Fruit fly (Drosophila melanogaster) whole organism, embryonic: ENCODE measurements around the gene Gdh.

ENCODE experiments used
- CG11247 ChIP-seq: fragments of 200-800 bp; sonication (Bioruptor generic); IDR thresholded peaks from 2 replicates; pipeline ENCODE4 v1.3.6; 2022; ENCODE audit warnings: missing biosample characterization, missing genetic modification characterization
- CG11504 ChIP-seq: fragments of 200-800 bp; sonication (Bioruptor generic); optimal IDR thresholded peaks from 3 replicates; lab custom pipeline; 2019; ENCODE audit warnings: missing biosample characterization, mild to moderate bottlenecking, missing genetic modification characterization, moderate library complexity
- CG11560 ChIP-seq: fragments of 200-800 bp; sonication (Bioruptor generic); IDR thresholded peaks from 3 replicates; pipeline ENCODE4 v1.3.6; 2022; ENCODE audit warnings: missing biosample characterization, missing genetic modification characterization
- CG15514 ChIP-seq: fragments of 200-800 bp; sonication (Bioruptor generic); optimal IDR thresholded peaks from 3 replicates; lab custom pipeline; 2017; ENCODE audit warnings: missing biosample characterization, missing genetic modification characterization, mild to moderate bottlenecking, moderate library complexity, missing genetic modification reagents
- CG17361 ChIP-seq: fragments of 200-800 bp; sonication (Bioruptor generic); IDR thresholded peaks from 3 replicates; pipeline ENCODE4 v1.3.6; 2022; ENCODE audit warnings: missing biosample characterization, missing genetic modification characterization
- CG1832 ChIP-seq: fragments of 200-800 bp; sonication (Bioruptor generic); optimal IDR thresholded peaks from 2 replicates; lab custom pipeline; 2017; ENCODE audit warnings: missing biosample characterization, mild to moderate bottlenecking, missing genetic modification characterization, inconsistent platforms
- CG32532 ChIP-seq: fragments of 200-800 bp; sonication (Bioruptor generic); IDR thresholded peaks from 2 replicates; pipeline ENCODE4 v1.3.6; 2022; ENCODE audit warnings: missing biosample characterization, missing genetic modification characterization
- CG33557 ChIP-seq: fragments of 200-800 bp; sonication (Bioruptor generic); optimal IDR thresholded peaks from 2 replicates; lab custom pipeline; 2019; ENCODE audit warnings: missing biosample characterization, mild to moderate bottlenecking, missing genetic modification characterization, moderate library complexity
- CG34376 ChIP-seq: fragments of 200-800 bp; sonication (Bioruptor generic); optimal IDR thresholded peaks from 2 replicates; lab custom pipeline; 2018; ENCODE audit warnings: missing biosample characterization, mild to moderate bottlenecking, missing genetic modification characterization
- CG4360 ChIP-seq: fragments of 200-800 bp; sonication (Bioruptor generic); IDR thresholded peaks from 2 replicates; pipeline ENCODE4 v1.3.6; 2022; ENCODE audit warnings: missing biosample characterization, missing genetic modification characterization
- CG4424 ChIP-seq: fragments of 200-800 bp; sonication (Bioruptor generic); optimal IDR thresholded peaks from 3 replicates; lab custom pipeline; 2016; ENCODE audit warnings: missing biosample characterization, missing genetic modification characterization
- CG6813 ChIP-seq: fragments of 200-800 bp; sonication (Bioruptor generic); optimal IDR thresholded peaks from 2 replicates; lab custom pipeline; 2017; ENCODE audit warnings: missing biosample characterization, missing genetic modification characterization, mild to moderate bottlenecking, moderate library complexity, missing genetic modification reagents
- CG6854 ChIP-seq: fragments of 200-800 bp; sonication (Bioruptor generic); optimal IDR thresholded peaks from 3 replicates; lab custom pipeline; 2017; ENCODE audit warnings: missing biosample characterization, mild to moderate bottlenecking, missing genetic modification characterization
- CG7357 ChIP-seq: fragments of 200-800 bp; sonication (Bioruptor generic); IDR thresholded peaks from 3 replicates; pipeline ENCODE4 v1.3.6; 2022; ENCODE audit warnings: missing biosample characterization, missing genetic modification characterization
- CG7987 ChIP-seq: fragments of 200-800 bp; sonication (Bioruptor generic); optimal IDR thresholded peaks from 2 replicates; lab custom pipeline; 2018; ENCODE audit warnings: missing biosample characterization, mild to moderate bottlenecking, missing genetic modification characterization, moderate library complexity
- CG8290 ChIP-seq, 3 experiments: fragments of 200-800 bp; sonication (Bioruptor generic); optimal IDR thresholded peaks; 2 replicates each; lab custom pipeline; 2016 to 2019; ENCODE audit warnings: missing biosample characterization in 3 of 3, missing genetic modification characterization in 3 of 3, mild to moderate bottlenecking in 2 of 3, moderate library complexity in 1 of 3
- CG8478 ChIP-seq: fragments of >200 bp; optimal IDR thresholded peaks from 2 replicates; lab custom pipeline; 2018
- CG8924 ChIP-seq: fragments of 200-800 bp; optimal IDR thresholded peaks from 3 replicates; lab custom pipeline; 2019; ENCODE audit warnings: missing biosample characterization, mild to moderate bottlenecking, missing genetic modification characterization, moderate library complexity
- CG9797 ChIP-seq: fragments of 200-800 bp; sonication (Bioruptor generic); optimal IDR thresholded peaks from 3 replicates; lab custom pipeline; 2018; ENCODE audit warnings: missing biosample characterization, mild to moderate bottlenecking, missing genetic modification characterization
- Dfd ChIP-seq, 2 experiments: fragments of >200 bp; optimal IDR thresholded peaks; 2 replicates each; lab custom pipeline; 2017; ENCODE audit warnings: missing biosample characterization in 2 of 2, missing genetic modification characterization in 2 of 2
- Drgx ChIP-seq: fragments of 200-800 bp; sonication (Bioruptor generic); IDR thresholded peaks from 2 replicates; pipeline ENCODE4 v1.3.6; 2022; ENCODE audit warnings: missing biosample characterization, missing genetic modification characterization
- Gsc ChIP-seq: fragments of 200-800 bp; sonication (Bioruptor generic); IDR thresholded peaks from 2 replicates; pipeline ENCODE4 v1.3.6; 2022; ENCODE audit warnings: missing biosample characterization, missing genetic modification characterization
- Hand ChIP-seq: fragments of 200-800 bp; sonication (Bioruptor generic); optimal IDR thresholded peaks from 2 replicates; lab custom pipeline; 2017; ENCODE audit warnings: mild to moderate bottlenecking, missing biosample characterization, missing genetic modification reagents, missing genetic modification characterization
- Lpt ChIP-seq: fragments of >200 bp; optimal IDR thresholded peaks from 2 replicates; lab custom pipeline; 2018; ENCODE audit warnings: missing biosample characterization, missing genetic modification characterization
- Meics ChIP-seq: fragments of 200-800 bp; sonication (Bioruptor generic); optimal IDR thresholded peaks from 2 replicates; lab custom pipeline; 2017; ENCODE audit warnings: missing biosample characterization, mild to moderate bottlenecking, missing genetic modification characterization
- NC2β ChIP-seq: fragments of 200-800 bp; sonication (Bioruptor generic); optimal IDR thresholded peaks from 2 replicates; lab custom pipeline; 2016; ENCODE audit warnings: missing biosample characterization, missing genetic modification characterization
- Opbp ChIP-seq: fragments of 200-800 bp; sonication (Bioruptor generic); IDR thresholded peaks from 3 replicates; pipeline ENCODE4 v1.3.6; 2022; ENCODE audit warnings: missing biosample characterization, missing genetic modification characterization; ENCODE audit not compliant: partially characterized antibody
- Usf ChIP-seq: fragments of 200-800 bp; sonication (Bioruptor generic); optimal IDR thresholded peaks from 2 replicates; lab custom pipeline; 2017; ENCODE audit warnings: missing genotype, missing biosample characterization, missing genetic modification characterization
- Xbp1 ChIP-seq: fragments of 200-800 bp; sonication (Bioruptor generic); optimal IDR thresholded peaks from 3 replicates; lab custom pipeline; 2016; ENCODE audit warnings: missing biosample characterization, mild to moderate bottlenecking, missing genetic modification characterization
- ato ChIP-seq: fragments of 200-800 bp; sonication (Bioruptor generic); IDR thresholded peaks from 2 replicates; pipeline ENCODE4 v1.3.6; 2022; ENCODE audit warnings: missing biosample characterization, missing genetic modification characterization; ENCODE audit not compliant: partially characterized antibody
- corto ChIP-seq: fragments of 200-800 bp; sonication (Bioruptor generic); optimal IDR thresholded peaks from 2 replicates; lab custom pipeline; 2016; ENCODE audit warnings: missing biosample characterization, mild to moderate bottlenecking, missing genetic modification characterization, moderate library complexity
- croc ChIP-seq: fragments of 200-800 bp; sonication (Bioruptor generic); conservative IDR thresholded peaks from 3 replicates; pipeline ENCODE4 v1.3.6; 2022; ENCODE audit warnings: missing biosample characterization, missing genetic modification characterization
- dpn ChIP-seq, 2 experiments: fragments of 200-800 bp; sonication (Bioruptor generic); optimal IDR thresholded peaks; 3 replicates each; lab custom pipeline; 2016; ENCODE audit warnings: missing biosample characterization in 2 of 2, missing genetic modification characterization in 2 of 2
- fru ChIP-seq: fragments of >200 bp; optimal IDR thresholded peaks from 2 replicates; lab custom pipeline; 2017
- gsb ChIP-seq: fragments of 200-800 bp; sonication (Bioruptor generic); IDR thresholded peaks from 2 replicates; pipeline ENCODE4 v1.3.6; 2022; ENCODE audit warnings: missing biosample characterization, missing genetic modification characterization
- gsb-n ChIP-seq: fragments of 200-800 bp; sonication (Bioruptor generic); optimal IDR thresholded peaks from 3 replicates; lab custom pipeline; 2018; ENCODE audit warnings: missing biosample characterization, mild to moderate bottlenecking, missing genetic modification characterization
- ham ChIP-seq: fragments of 200-800 bp; sonication (Bioruptor generic); IDR thresholded peaks from 2 replicates; pipeline ENCODE4 v1.3.6; 2022; ENCODE audit warnings: missing biosample characterization, missing genetic modification characterization
- her ChIP-seq: fragments of 200-800 bp; sonication (Bioruptor generic); optimal IDR thresholded peaks from 2 replicates; lab custom pipeline; 2016; ENCODE audit warnings: missing biosample characterization, missing genetic modification characterization
- kni ChIP-seq: fragments of 200-800 bp; sonication (Bioruptor generic); optimal IDR thresholded peaks from 3 replicates; lab custom pipeline; 2017; ENCODE audit warnings: mild to moderate bottlenecking, missing biosample characterization, missing genetic modification reagents, missing genetic modification characterization
- lilli ChIP-seq: fragments of 200-800 bp; sonication (Bioruptor generic); optimal IDR thresholded peaks from 3 replicates; lab custom pipeline; 2016; ENCODE audit warnings: missing biosample characterization, missing genetic modification characterization
- lola ChIP-seq, 3 experiments: fragments of >200 bp in 2 of 3; fragments of 200-800 bp in 1 of 3; sonication (Bioruptor generic) in 1 of 3; optimal IDR thresholded peaks; 2 replicates each; lab custom pipeline; 2017 to 2019; ENCODE audit warnings: missing biosample characterization in 3 of 3, missing genetic modification characterization in 3 of 3, mild to moderate bottlenecking in 1 of 3, moderate library complexity in 1 of 3
- repo ChIP-seq: fragments of 200-800 bp; sonication (Bioruptor generic); optimal IDR thresholded peaks from 2 replicates; lab custom pipeline; 2016; ENCODE audit warnings: missing biosample characterization, missing genetic modification characterization
- sens-2 ChIP-seq: fragments of 200-800 bp; sonication (Bioruptor generic); IDR thresholded peaks from 2 replicates; pipeline ENCODE4 v1.3.6; 2022; ENCODE audit warnings: missing biosample characterization, missing genetic modification characterization
- sim ChIP-seq: fragments of 200-800 bp; sonication (Bioruptor generic); IDR thresholded peaks from 2 replicates; pipeline ENCODE4 v1.3.6; 2022; ENCODE audit warnings: missing biosample characterization, missing genetic modification characterization
- sna ChIP-seq: fragments of 200-800 bp; sonication (Bioruptor generic); IDR thresholded peaks from 2 replicates; pipeline ENCODE4 v1.3.6; 2022; ENCODE audit warnings: missing biosample characterization, missing genetic modification characterization; ENCODE audit not compliant: partially characterized antibody
- ssp ChIP-seq: fragments of 200-800 bp; sonication (Bioruptor generic); IDR thresholded peaks from 2 replicates; pipeline ENCODE4 v1.3.6; 2022; ENCODE audit warnings: missing biosample characterization, missing genetic modification characterization
- stc ChIP-seq: fragments of 200-800 bp; sonication (Bioruptor generic); IDR thresholded peaks from 2 replicates; pipeline ENCODE4 v1.3.6; 2022; ENCODE audit warnings: missing biosample characterization, missing genetic modification characterization
- tap ChIP-seq: fragments of 200-800 bp; optimal IDR thresholded peaks from 3 replicates; lab custom pipeline; 2019; ENCODE audit warnings: missing biosample characterization, mild to moderate bottlenecking, missing genetic modification characterization, moderate library complexity
- tin ChIP-seq: fragments of 200-800 bp; sonication (Bioruptor generic); optimal IDR thresholded peaks from 3 replicates; lab custom pipeline; 2016; ENCODE audit warnings: missing biosample characterization, missing genetic modification characterization
- unc-4 ChIP-seq: fragments of 200-800 bp; sonication (Bioruptor generic); IDR thresholded peaks from 2 replicates; pipeline ENCODE4 v1.3.6; 2022; ENCODE audit warnings: missing biosample characterization, missing genetic modification characterization; ENCODE audit not compliant: partially characterized antibody
- vvl ChIP-seq: fragments of 200-800 bp; sonication (Bioruptor generic); IDR thresholded peaks from 2 replicates; pipeline ENCODE4 v1.3.6; 2022; ENCODE audit warnings: missing biosample characterization, missing genetic modification characterization
- zfh2 ChIP-seq: fragments of 200-800 bp; sonication (Bioruptor generic); optimal IDR thresholded peaks from 2 replicates; lab custom pipeline; 2016; ENCODE audit warnings: missing biosample characterization, missing genetic modification characterization

Gene Gdh

dm6 chr3R:23887096-23887421 is 55.8 kb downstream of the Gdh start (continued):
- no peak for TF ChIP-seq ato (GFP tag; lab: Robert Waterston, UW)
- TF ChIP-seq CG6854 (GFP tag; lab: Kevin White, UChicago) = peak; percentile 69
- peak; percentile 95 for TF ChIP-seq tap (tag; lab: Kevin White, UChicago)
- TF ChIP-seq CG17361 (GFP tag; lab: Robert Waterston, UW) = peak; percentile 93
- TF ChIP-seq Xbp1 (GFP tag; lab: Kevin White, UChicago) = peak; percentile 92
- TF ChIP-seq CG33557 = peak; percentile 97
- TF ChIP-seq Lpt (GFP tag; lab: Kevin White, UChicago) = no peak
- TF ChIP-seq lilli = peak; percentile 79
- no peak for TF ChIP-seq Hand (GFP tag; lab: Kevin White, UChicago)
- no peak for TF ChIP-seq zfh2 (GFP tag; lab: Kevin White, UChicago)
- TF ChIP-seq Dfd (GFP tag; optimal IDR thresholded peaks at IDR 0.05; lab: Kevin White, UChicago) = no peak
- TF ChIP-seq CG15514 = peak; percentile 58
- TF ChIP-seq Gsc (GFP tag; lab: Robert Waterston, UW) = peak; percentile 82
- TF ChIP-seq croc (GFP tag; lab: Robert Waterston, UW) = peak; percentile 95
- TF ChIP-seq gsb (GFP tag; lab: Robert Waterston, UW) = peak; percentile 72
- peak; percentile 84 for TF ChIP-seq CG32532
- TF ChIP-seq stc (GFP tag; lab: Robert Waterston, UW) = peak; percentile 93
- TF ChIP-seq vvl (GFP tag; lab: Robert Waterston, UW) = peak; percentile 97
- no peak for TF ChIP-seq CG1832
- TF ChIP-seq CG8924 = peak; percentile 96
- no peak for TF ChIP-seq unc-4 (GFP tag; lab: Robert Waterston, UW)
- peak; percentile 16 for TF ChIP-seq CG9797 (GFP tag; lab: Kevin White, UChicago)
- peak; percentile 98 for TF ChIP-seq gsb-n
- TF ChIP-seq Usf (GFP tag; lab: Kevin White, UChicago) = peak; percentile 73
- TF ChIP-seq CG11504 (tag; lab: Kevin White, UChicago) = peak; percentile 93
- no peak for TF ChIP-seq CG4360 (GFP tag; lab: Robert Waterston, UW)
- no peak for TF ChIP-seq CG34376 (GFP tag; lab: Kevin White, UChicago)
- TF ChIP-seq dpn (GFP tag; optimal IDR thresholded peaks at IDR 0.05; lab: Kevin White, UChicago) = peak; percentile 49 to 88
- TF ChIP-seq Opbp (GFP tag; lab: Robert Waterston, UW) = no peak
- TF ChIP-seq CG8478 (lab: Kevin White, UChicago) = no peak
- peak; percentile 80 for TF ChIP-seq CG11560
- no peak for TF ChIP-seq her (GFP tag; lab: Kevin White, UChicago)
- peak; percentile 86 for TF ChIP-seq CG6813
- TF ChIP-seq CG4424 = peak; percentile 93
- TF ChIP-seq sna (GFP tag; lab: Robert Waterston, UW) = no peak
- TF ChIP-seq NC2β (GFP tag; lab: Kevin White, UChicago) = peak; percentile 51
- peak; percentile 89 for TF ChIP-seq CG11247
- no peak for TF ChIP-seq ham
- TF ChIP-seq ssp (GFP tag; lab: Robert Waterston, UW) = peak; percentile 89
- no peak for TF ChIP-seq repo (GFP tag; lab: Kevin White, UChicago)
- TF ChIP-seq fru = no peak
- peak; percentile 83 for TF ChIP-seq CG7357 (GFP tag; lab: Robert Waterston, UW)
- TF ChIP-seq tin = peak; percentile 92
- TF ChIP-seq Drgx (GFP tag; lab: Robert Waterston, UW) = peak; percentile 99
- peak; percentile 68 for TF ChIP-seq Meics (GFP tag; lab: Kevin White, UChicago)
- TF ChIP-seq CG8290 (GFP tag; optimal IDR thresholded peaks at IDR 0.05; lab: Kevin White, UChicago) = peak; percentile 84
- TF ChIP-seq CG8290 (tag; optimal IDR thresholded peaks at IDR 0.05; lab: Kevin White, UChicago) = peak in 1 of 2 experiments; percentile 77
- TF ChIP-seq corto (GFP tag; lab: Kevin White, UChicago) = peak; percentile 66
- no peak for TF ChIP-seq kni
- TF ChIP-seq CG7987 (GFP tag; lab: Kevin White, UChicago) = peak; percentile 56
- peak; percentile 92 for TF ChIP-seq sens-2
- TF ChIP-seq lola (GFP tag; optimal IDR thresholded peaks at IDR 0.05; lab: Kevin White, UChicago) = peak in 1 of 3 experiments; percentile 98
- TF ChIP-seq sim (GFP tag; lab: Robert Waterston, UW) = peak; percentile 89
